Worm (Caenorhabditis elegans): ENCODE data around the gene mig-38.

mig-38 gene

ce11 chrIV:11592820-11593219 lies 1.2 kb upstream of the mig-38 start:
- TF ChIP-seq T26A8.4 (GFP tag; IDR thresholded peaks at IDR 0.05), result no peak
- no peak for TF ChIP-seq ztf-7 (tag; optimal IDR thresholded peaks at IDR 0.05)
- 0 out of 2 replicates have a peak, but pooled peaks have one; percentile 25 for TF ChIP-seq lin-1 (GFP tag; IDR thresholded peaks at IDR 0.05)
- TF ChIP-seq lin-38 (GFP tag; IDR thresholded peaks at IDR 0.05), result peak; percentile 49
- peak in 1 of 2 experiments; percentile 64 for TF ChIP-seq hif-1 (tag; optimal IDR thresholded peaks at IDR 0.05)
- TF ChIP-seq unc-130 (GFP tag; optimal IDR thresholded peaks at IDR 0.05), result peak; percentile 52
- TF ChIP-seq daf-12 (tag; optimal IDR thresholded peaks at IDR 0.05), result no peak
- TF ChIP-seq dmd-8 (GFP tag; IDR thresholded peaks at IDR 0.05), result no peak
- no peak for TF ChIP-seq arid-1 (GFP tag; conservative IDR thresholded peaks at IDR 0.05)
- TF ChIP-seq zfp-2 (tag; optimal IDR thresholded peaks at IDR 0.05), result no peak
- peak; percentile 29 for TF ChIP-seq dpl-1 (GFP tag; optimal IDR thresholded peaks at IDR 0.05)
- no peak for TF ChIP-seq Y48G9A.11 (GFP tag; IDR thresholded peaks at IDR 0.05)
- TF ChIP-seq mxl-2 (GFP tag; conservative IDR thresholded peaks at IDR 0.05), result no peak
- TF ChIP-seq sdz-12 (GFP tag; optimal IDR thresholded peaks at IDR 0.05), result no peak
- TF ChIP-seq unc-39 (tag; optimal IDR thresholded peaks at IDR 0.05), result no peak
- TF ChIP-seq hlh-11 (tag; optimal IDR thresholded peaks at IDR 0.05), result no peak
- TF ChIP-seq aha-1 (tag), result no peak
- no peak for TF ChIP-seq ztf-11 (tag; optimal IDR thresholded peaks at IDR 0.05)
- TF ChIP-seq skn-1 (tag; optimal IDR thresholded peaks at IDR 0.05), result no peak
- no peak for TF ChIP-seq ceh-32 (tag; optimal IDR thresholded peaks at IDR 0.05; ENCODE audit: poor library complexity)
- 0 out of 2 replicates have a peak, but pooled peaks have one; percentile 41 for TF ChIP-seq snpc-1.2 (GFP tag; IDR thresholded peaks at IDR 0.05)
- peak; percentile 44 for TF ChIP-seq nhr-6 (tag; optimal IDR thresholded peaks at IDR 0.05)
- no peak for TF ChIP-seq mxl-3 (GFP tag; optimal IDR thresholded peaks at IDR 0.05)
- TF ChIP-seq egl-27 (tag; optimal IDR thresholded peaks at IDR 0.05), result no peak
- TF ChIP-seq hlh-30 (tag; optimal IDR thresholded peaks at IDR 0.05; ENCODE audit: insufficient read depth), result no peak
- TF ChIP-seq ctbp-1 (GFP tag; IDR thresholded peaks at IDR 0.05), result no peak
- no peak for TF ChIP-seq attf-4 (tag; optimal IDR thresholded peaks at IDR 0.05)
- peak in 1 of 2 experiments; percentile 69 for TF ChIP-seq lsy-2 (tag; optimal IDR thresholded peaks at IDR 0.05)
- TF ChIP-seq nhr-77 (tag; optimal IDR thresholded peaks at IDR 0.05), result no peak
- no peak for TF ChIP-seq fkh-10 (GFP tag; optimal IDR thresholded peaks at IDR 0.05)
- TF ChIP-seq nhr-42 (GFP tag; IDR thresholded peaks at IDR 0.05), result no peak
- TF ChIP-seq daf-16 (GFP tag; optimal IDR thresholded peaks at IDR 0.05), result no peak
- TF ChIP-seq daf-16 (tag; optimal IDR thresholded peaks at IDR 0.05), result peak; percentile 19
- no peak for TF ChIP-seq Y75B8A.6 (GFP tag; IDR thresholded peaks at IDR 0.05)
- no peak for TF ChIP-seq snpc-4 (tag; optimal IDR thresholded peaks at IDR 0.05)
- TF ChIP-seq tag-97 (GFP tag; IDR thresholded peaks at IDR 0.05), result no peak
- TF ChIP-seq nhr-102 (tag; optimal IDR thresholded peaks at IDR 0.05), result no peak
- no peak for TF ChIP-seq lin-13 (GFP tag; optimal IDR thresholded peaks at IDR 0.05)
- no peak for TF ChIP-seq set-16 (GFP tag; IDR thresholded peaks at IDR 0.05)
- no peak for TF ChIP-seq F37D6.2 (tag; optimal IDR thresholded peaks at IDR 0.05)
- TF ChIP-seq hmg-1.1 (GFP tag; IDR thresholded peaks at IDR 0.05), result no peak
- no peak for TF ChIP-seq zag-1 (tag; optimal IDR thresholded peaks at IDR 0.05)
- TF ChIP-seq mes-2 (tag; optimal IDR thresholded peaks at IDR 0.05; ENCODE audit: poor library complexity, severe bottlenecking), result peak; percentile 95
- TF ChIP-seq mep-1 (tag; optimal IDR thresholded peaks at IDR 0.05), result no peak
- 0 out of 2 replicates have a peak, but pooled peaks have one; percentile 14 for TF ChIP-seq ceh-20 (GFP tag; IDR thresholded peaks at IDR 0.05)
- TF ChIP-seq Y5F2A.4 (GFP tag; optimal IDR thresholded peaks at IDR 0.05), result no peak
- TF ChIP-seq dmd-9 (GFP tag; IDR thresholded peaks at IDR 0.05), result no peak
- no peak for TF ChIP-seq lin-15B (tag; optimal IDR thresholded peaks at IDR 0.05)
- no peak for TF ChIP-seq mdt-29 (GFP tag; IDR thresholded peaks at IDR 0.05)
- TF ChIP-seq madf-9 (GFP tag; conservative IDR thresholded peaks at IDR 0.05), result 0 out of 2 replicates have a peak, but pooled peaks have one; percentile 18
- TF ChIP-seq egl-43 (GFP tag; IDR thresholded peaks at IDR 0.05), result no peak
- no peak for TF ChIP-seq daf-19 (GFP tag; conservative IDR thresholded peaks at IDR 0.05)
